Worm (Caenorhabditis elegans) whole organism, young adult: ENCODE results near the gene C32H11.3.

ENCODE experiments used
- B0019.2 ChIP-seq: fragments of 200-800 bp; sonication (Bioruptor generic); conservative IDR thresholded peaks from 2 replicates; pipeline ENCODE4 v1.3.6; 2022; ENCODE audit warnings: missing genetic modification reagents, missing genetic modification characterization, missing compliant biosample characterization
- B0261.1 ChIP-seq: sonication (generic microtip); optimal IDR thresholded peaks from 2 replicates; lab custom pipeline; 2016; ENCODE audit warnings: mild to moderate bottlenecking, missing genetic modification characterization, moderate library complexity, missing compliant biosample characterization
- D2030.7 ChIP-seq: fragments of 200-800 bp; sonication (Bioruptor generic); IDR thresholded peaks from 2 replicates; pipeline ENCODE4 v1.3.6; 2022; ENCODE audit warnings: missing genetic modification reagents, missing genetic modification characterization, missing compliant biosample characterization
- F39B2.1 ChIP-seq: fragments of 200-800 bp; sonication (Bioruptor generic); IDR thresholded peaks from 2 replicates; pipeline ENCODE4 v1.3.6; 2022; ENCODE audit warnings: missing genetic modification reagents, missing genetic modification characterization, missing compliant biosample characterization
- F52B5.7 ChIP-seq: sonication (generic microtip); optimal IDR thresholded peaks from 2 replicates; lab custom pipeline; 2016; ENCODE audit warnings: mild to moderate bottlenecking, missing genetic modification characterization, missing compliant biosample characterization
- Y53F4B.3 ChIP-seq: fragments of 200-800 bp; sonication (Bioruptor generic); IDR thresholded peaks from 2 replicates; pipeline ENCODE4 v1.3.6; 2022; ENCODE audit warnings: missing genetic modification reagents, missing genetic modification characterization, missing compliant biosample characterization
- akir-1 ChIP-seq: fragments of 200-800 bp; sonication (Bioruptor generic); optimal IDR thresholded peaks from 2 replicates; lab custom pipeline; 2018; ENCODE audit warnings: mild to moderate bottlenecking, missing genetic modification characterization, moderate library complexity, missing compliant biosample characterization
- athp-1 ChIP-seq: sonication (generic microtip); optimal IDR thresholded peaks from 2 replicates; lab custom pipeline; 2017; ENCODE audit warnings: mild to moderate bottlenecking, missing genetic modification characterization, missing compliant biosample characterization
- cebp-1 ChIP-seq, 2 experiments: fragments of 200-800 bp in 1 of 2; sonication (Bioruptor generic) in 1 of 2; sonication (generic microtip) in 1 of 2; IDR thresholded peaks in 1 of 2; optimal IDR thresholded peaks in 1 of 2; 2 replicates each; pipeline versions ENCODE4 v1.3.6 to Lab custom; 2017 to 2022; ENCODE audit warnings: missing compliant biosample characterization in 2 of 2, missing genetic modification characterization in 2 of 2, mild to moderate bottlenecking in 1 of 2, missing genetic modification reagents in 1 of 2, moderate library complexity in 1 of 2
- cebp-2 ChIP-seq: fragments of 200-800 bp; sonication (Bioruptor generic); IDR thresholded peaks from 2 replicates; pipeline ENCODE4 v1.3.6; 2022; ENCODE audit warnings: missing genetic modification characterization, missing compliant biosample characterization
- chd-7 ChIP-seq: sonication (generic microtip); optimal IDR thresholded peaks from 2 replicates; lab custom pipeline; 2016; ENCODE audit warnings: mild to moderate bottlenecking, missing genetic modification characterization, moderate library complexity, missing compliant biosample characterization
- die-1 ChIP-seq: sonication (generic microtip); optimal IDR thresholded peaks from 2 replicates; lab custom pipeline; 2016; ENCODE audit warnings: missing genotype, mild to moderate bottlenecking, missing genetic modification characterization, missing compliant biosample characterization
- dox-1 ChIP-seq: fragments of 200-800 bp; sonication (Bioruptor generic); IDR thresholded peaks from 2 replicates; pipeline ENCODE4 v1.3.6; 2022; ENCODE audit warnings: missing genetic modification reagents, missing genetic modification characterization, missing compliant biosample characterization
- dpl-1 ChIP-seq: fragments of 150-350 bp; optimal IDR thresholded peaks from 2 replicates; lab custom pipeline; 2014; ENCODE audit warnings: missing biosample characterization, missing genetic modification reagents, missing genetic modification characterization
- efl-1 ChIP-seq: fragments of 150-350 bp; optimal IDR thresholded peaks from 2 replicates; lab custom pipeline; 2014; ENCODE audit warnings: missing biosample characterization, missing genetic modification reagents, missing genetic modification characterization
- egl-18 ChIP-seq: fragments of 200-800 bp; sonication (Bioruptor generic); IDR thresholded peaks from 2 replicates; pipeline ENCODE4 v1.3.6; 2022; ENCODE audit warnings: missing genetic modification reagents, missing genetic modification characterization, missing compliant biosample characterization
- him-1 ChIP-seq: sonication (generic microtip); optimal IDR thresholded peaks from 2 replicates; lab custom pipeline; 2016; ENCODE audit warnings: missing genotype, missing genetic modification reagents, missing genetic modification characterization, missing compliant biosample characterization
- let-526 ChIP-seq: fragments of 200-800 bp; sonication (Bioruptor generic); IDR thresholded peaks from 2 replicates; pipeline ENCODE4 v1.3.6; 2022; ENCODE audit warnings: missing genetic modification reagents, missing genetic modification characterization, missing compliant biosample characterization
- lir-1 ChIP-seq: fragments of 200-800 bp; sonication (Bioruptor generic); conservative IDR thresholded peaks from 2 replicates; pipeline ENCODE4 v1.3.6; 2022; ENCODE audit warnings: missing genetic modification reagents, missing genetic modification characterization, missing compliant biosample characterization
- madf-3 ChIP-seq: fragments of 200-800 bp; sonication (Bioruptor generic); IDR thresholded peaks from 2 replicates; pipeline ENCODE4 v1.3.6; 2022; ENCODE audit warnings: missing genetic modification reagents, missing genetic modification characterization, missing compliant biosample characterization
- madf-6 ChIP-seq: fragments of 200-800 bp; sonication (Bioruptor generic); IDR thresholded peaks from 2 replicates; pipeline ENCODE4 v1.3.6; 2022; ENCODE audit warnings: missing genetic modification reagents, missing genetic modification characterization, missing compliant biosample characterization
- nfyb-1 ChIP-seq: fragments of 200-800 bp; sonication (Bioruptor generic); IDR thresholded peaks from 2 replicates; pipeline ENCODE4 v1.3.6; 2022; ENCODE audit warnings: missing genetic modification reagents, missing genetic modification characterization, missing compliant biosample characterization
- nhr-179 ChIP-seq: sonication (generic microtip); optimal IDR thresholded peaks from 2 replicates; lab custom pipeline; 2016; ENCODE audit warnings: mild to moderate bottlenecking, missing genetic modification characterization, missing compliant biosample characterization
- nhr-80 ChIP-seq: sonication (generic microtip); optimal IDR thresholded peaks from 2 replicates; lab custom pipeline; 2016; ENCODE audit warnings: missing genetic modification characterization, missing compliant biosample characterization
- pha-4 ChIP-seq: fragments of 150-350 bp; sonication (generic microtip); optimal IDR thresholded peaks from 2 replicates; lab custom pipeline; 2014; ENCODE audit warnings: missing biosample characterization, missing genetic modification reagents, missing genetic modification characterization
- rec-8 ChIP-seq, 2 experiments: sonication (generic microtip); optimal IDR thresholded peaks; 2 replicates each; lab custom pipeline; 2016; ENCODE audit warnings: mild to moderate bottlenecking in 2 of 2, missing genetic modification characterization in 2 of 2, missing genetic modification reagents in 2 of 2, missing genotype in 2 of 2, missing biosample characterization in 1 of 2, missing compliant biosample characterization in 1 of 2, moderate library complexity in 1 of 2
- sea-2 ChIP-seq: fragments of 200-800 bp; sonication (Bioruptor generic); IDR thresholded peaks from 2 replicates; pipeline ENCODE4 v1.3.6; 2022; ENCODE audit warnings: missing genetic modification characterization, missing compliant biosample characterization
- snpc-3.4 ChIP-seq: sonication (generic microtip); optimal IDR thresholded peaks from 2 replicates; lab custom pipeline; 2017; ENCODE audit warnings: missing genetic modification characterization, mild to moderate bottlenecking, missing compliant biosample characterization, antibody characterized with exemption, moderate library complexity, missing genotype, missing genetic modification reagents
- tbp1 ChIP-seq: fragments of 200-800 bp; sonication (Bioruptor generic); optimal IDR thresholded peaks from 2 replicates; lab custom pipeline; 2018; ENCODE audit warnings: mild to moderate bottlenecking, missing genetic modification characterization, missing compliant biosample characterization
- xnd-1 ChIP-seq: sonication (generic microtip); optimal IDR thresholded peaks from 2 replicates; lab custom pipeline; 2016; ENCODE audit warnings: missing genotype, missing genetic modification reagents, missing genetic modification characterization, missing compliant biosample characterization
- zim-3 ChIP-seq: sonication (generic microtip); optimal IDR thresholded peaks from 2 replicates; lab custom pipeline; 2017; ENCODE audit warnings: mild to moderate bottlenecking, missing genetic modification characterization, moderate library complexity, missing compliant biosample characterization
- ztf-25 ChIP-seq: fragments of 200-800 bp; sonication (Bioruptor generic); IDR thresholded peaks from 2 replicates; pipeline ENCODE4 v1.3.6; 2022; ENCODE audit warnings: missing genetic modification reagents, missing genetic modification characterization, missing compliant biosample characterization
- ztf-26 ChIP-seq: sonication (generic microtip); optimal IDR thresholded peaks from 2 replicates; lab custom pipeline; 2017; ENCODE audit warnings: missing genetic modification characterization, missing compliant biosample characterization
- ztf-3 ChIP-seq: fragments of 200-800 bp; sonication (Bioruptor generic); optimal IDR thresholded peaks from 2 replicates; lab custom pipeline; 2018; ENCODE audit warnings: mild to moderate bottlenecking, missing genetic modification characterization, missing compliant biosample characterization
- ztf-6 ChIP-seq: fragments of 200-800 bp; sonication (Bioruptor generic); IDR thresholded peaks from 2 replicates; pipeline ENCODE4 v1.3.6; 2022; ENCODE audit warnings: missing genetic modification reagents, missing genetic modification characterization, missing compliant biosample characterization

Gene C32H11.3

ce11 chrIV:12936221-12936776, 17.9 kb downstream of the C32H11.3 start, which contains the start of the genes cld-1 and dod-21:
Gene cld-1 (minus strand): TSS chrIV:12936271.
Gene dod-21 (plus strand): TSS chrIV:12936738.
- peak; percentile 78 for TF ChIP-seq nfyb-1 (GFP tag; lab: Robert Waterston, UW)
- peak; percentile 69 for TF ChIP-seq nhr-80
- TF ChIP-seq D2030.7 (GFP tag; lab: Robert Waterston, UW): no peak

ce11 chrIV:12941254-12941653, 22.9 kb downstream of the C32H11.3 start, which contains the start of gene dod-24:
Gene dod-24 (minus strand): TSS chrIV:12941354.
- TF ChIP-seq ztf-25 (GFP tag; lab: Robert Waterston, UW) (no peak), zim-3 (tag; lab: Kevin White, UChicago) (no peak), B0261.1 (tag; lab: Kevin White, UChicago) (no peak), D2030.7 (GFP tag; lab: Robert Waterston, UW) (no peak), dox-1 (GFP tag; lab: Robert Waterston, UW) (no peak), let-526 (GFP tag; lab: Robert Waterston, UW) (no peak), ztf-26 (no peak), F39B2.1 (GFP tag; lab: Robert Waterston, UW) (no peak), Y53F4B.3 (no peak), B0019.2 (GFP tag; lab: Robert Waterston, UW) (no peak), sea-2 (no peak), pha-4 (no peak), him-1 (tag; lab: Kevin White, UChicago) (no peak), madf-6 (GFP tag; lab: Robert Waterston, UW) (no peak), F52B5.7 (tag; lab: Kevin White, UChicago) (no peak), nhr-179 (tag; lab: Kevin White, UChicago) (no peak), cebp-1 (GFP tag; IDR thresholded peaks at IDR 0.05; lab: Robert Waterston, UW) (no peak), cebp-1 (tag; optimal IDR thresholded peaks at IDR 0.05; lab: Kevin White, UChicago) (no peak), rec-8 (tag; optimal IDR thresholded peaks at IDR 0.05; lab: Kevin White, UChicago) (no peak)

ce11 chrIV:12942633-12943032, 24.3 kb downstream of the C32H11.3 start, which contains the start of gene dct-19:
Gene dct-19 (plus strand): TSS chrIV:12942933.
- TF ChIP-seq athp-1 (tag; lab: Kevin White, UChicago) (no peak), xnd-1 (no peak), ztf-3 (no peak), ztf-6 (GFP tag; lab: Robert Waterston, UW) (no peak), dpl-1 (GFP tag; lab: Kevin White, UChicago) (no peak), tbp1 (GFP tag; lab: Kevin White, UChicago) (no peak), cebp-2 (no peak), akir-1 (no peak), lir-1 (no peak), egl-18 (GFP tag; lab: Robert Waterston, UW) (no peak), efl-1 (GFP tag; lab: Kevin White, UChicago) (no peak), snpc-3.4 (tag; lab: Kevin White, UChicago) (no peak), ztf-26 (no peak), B0019.2 (GFP tag; lab: Robert Waterston, UW) (no peak), madf-3 (GFP tag; lab: Robert Waterston, UW) (no peak), die-1 (tag; lab: Kevin White, UChicago) (no peak), chd-7 (tag; lab: Kevin White, UChicago) (no peak)
- TF ChIP-seq, all 124 proteins: peak for 0
